Fruit fly (Drosophila melanogaster): ENCODE data around the gene chm.

chm gene

dm6 chr2L:7401627-7402026, 10.6 kb upstream of the chm start (continued):
- TF ChIP-seq sug (tag; optimal IDR thresholded peaks at IDR 0.05) (peak; percentile 63), fru (optimal IDR thresholded peaks at IDR 0.05) (no peak), CrebB (tag; optimal IDR thresholded peaks at IDR 0.05) (no peak), CG14441 (GFP tag; IDR thresholded peaks at IDR 0.05) (peak; percentile 78), CG14014 (GFP tag; IDR thresholded peaks at IDR 0.05) (peak; percentile 72; the same call in 1 of the 2 replicates), Gsc (GFP tag; IDR thresholded peaks at IDR 0.05) (no peak), pros (GFP tag; optimal IDR thresholded peaks at IDR 0.05) (no peak), gcm2 (GFP tag; optimal IDR thresholded peaks at IDR 0.05) (peak; percentile 7), dmrt99B (tag; optimal IDR thresholded peaks at IDR 0.05) (peak; percentile 83), CG6765 (GFP tag; optimal IDR thresholded peaks at IDR 0.05) (peak; percentile 13), Bgb (GFP tag; IDR thresholded peaks at IDR 0.05; ENCODE audit: partially characterized antibody) (no peak), ssp (GFP tag; IDR thresholded peaks at IDR 0.05) (peak; percentile 54), Camta (GFP tag; optimal IDR thresholded peaks at IDR 0.05) (peak; percentile 16), ranshi (GFP tag; IDR thresholded peaks at IDR 0.05) (peak; percentile 79), Hmx (GFP tag; optimal IDR thresholded peaks at IDR 0.05) (peak; percentile 4), H2.0 (GFP tag; IDR thresholded peaks at IDR 0.05) (peak; percentile 74), ab (GFP tag; optimal IDR thresholded peaks at IDR 0.05) (no peak), ftz-f1 (GFP tag; optimal IDR thresholded peaks at IDR 0.05) (no peak), CG13624 (GFP tag; optimal IDR thresholded peaks at IDR 0.05) (no peak), Hr51 (GFP tag; optimal IDR thresholded peaks at IDR 0.05) (peak in 1 of 2 experiments; percentile 88), CG9609 (GFP tag; optimal IDR thresholded peaks at IDR 0.05) (peak; percentile 6), CG10274 (GFP tag; optimal IDR thresholded peaks at IDR 0.05) (no peak), CG1647 (GFP tag; optimal IDR thresholded peaks at IDR 0.05) (peak; percentile 15), CG1233 (GFP tag; optimal IDR thresholded peaks at IDR 0.05) (peak; percentile 46), Dref (GFP tag; IDR thresholded peaks at IDR 0.05) (no peak), CG17385 (GFP tag; optimal IDR thresholded peaks at IDR 0.05) (peak; percentile 65), tx (GFP tag; optimal IDR thresholded peaks at IDR 0.05) (peak; percentile 2), CG34224 (GFP tag; IDR thresholded peaks at IDR 0.05; ENCODE audit: partially characterized antibody) (no peak), fd3F (GFP tag; optimal IDR thresholded peaks at IDR 0.05) (peak; percentile 82), chm (GFP tag; IDR thresholded peaks at IDR 0.05) (no peak; the same call in 1 of the 2 replicates), zf30C (GFP tag; optimal IDR thresholded peaks at IDR 0.05) (no peak), CHES-1-like (GFP tag; optimal IDR thresholded peaks at IDR 0.05) (peak; percentile 19), Oli (tag; optimal IDR thresholded peaks at IDR 0.05) (peak; percentile 66), Abd-B (GFP tag; optimal IDR thresholded peaks at IDR 0.05) (peak; percentile 45), ham (GFP tag; IDR thresholded peaks at IDR 0.05) (no peak), grau (tag; optimal IDR thresholded peaks at IDR 0.05) (peak; percentile 96), Xbp1 (GFP tag; optimal IDR thresholded peaks at IDR 0.05) (peak; percentile 41), Myb (GFP tag; optimal IDR thresholded peaks at IDR 0.05) (peak; percentile 15), Bteb2 (GFP tag; optimal IDR thresholded peaks at IDR 0.05) (no peak), Meics (GFP tag; optimal IDR thresholded peaks at IDR 0.05) (peak; percentile 61), pan (optimal IDR thresholded peaks at IDR 0.05) (no peak), pan (GFP tag; optimal IDR thresholded peaks at IDR 0.05 in 1 of 2, IDR thresholded peaks at IDR 0.05 in 1 of 2) (peak in 1 of 2 experiments; percentile 86), sqz (GFP tag; optimal IDR thresholded peaks at IDR 0.05) (peak; percentile 13), YL-1 (GFP tag; optimal IDR thresholded peaks at IDR 0.05) (no peak), disco-r (GFP tag; optimal IDR thresholded peaks at IDR 0.05) (no peak), CG10543 (GFP tag; optimal IDR thresholded peaks at IDR 0.05) (peak; percentile 67), CG15269 (tag; optimal IDR thresholded peaks at IDR 0.05) (peak; percentile 78), btn (GFP tag; optimal IDR thresholded peaks at IDR 0.05) (no peak), CG12071 (GFP tag; optimal IDR thresholded peaks at IDR 0.05) (no peak), Ets97D (GFP tag; optimal IDR thresholded peaks at IDR 0.05) (no peak), CG11247 (GFP tag; IDR thresholded peaks at IDR 0.05) (peak; percentile 73; the same call in 1 of the 2 replicates), CG11456 (GFP tag; IDR thresholded peaks at IDR 0.05) (peak; percentile 76; the same call in 2 of the 3 replicates)

Measured in whole organism, embryonic.